Worm (Caenorhabditis elegans) whole organism, mixed stage, embryonic: ENCODE results near the gene elpc-4.

Source experiments
- M03D4.4 ChIP-seq: sonication (generic microtip); optimal IDR thresholded peaks from 2 replicates; lab custom pipeline; 2017; ENCODE audit warnings: mild to moderate bottlenecking, missing genetic modification characterization, missing compliant biosample characterization
- bed-3 ChIP-seq: fragments of 200-800 bp; sonication (Bioruptor generic); optimal IDR thresholded peaks from 3 replicates; lab custom pipeline; 2018; ENCODE audit warnings: mild to moderate bottlenecking, missing genetic modification characterization, moderate library complexity, missing compliant biosample characterization
- ceh-39 ChIP-seq: fragments of 150-350 bp; optimal IDR thresholded peaks from 2 replicates; lab custom pipeline; 2014; ENCODE audit warnings: missing biosample characterization, missing genetic modification characterization
- ceh-43 ChIP-seq: fragments of 200-800 bp; sonication (Bioruptor generic); optimal IDR thresholded peaks from 2 replicates; lab custom pipeline; 2018; ENCODE audit warnings: mild to moderate bottlenecking, missing genetic modification characterization, moderate library complexity, missing compliant biosample characterization
- ceh-83 ChIP-seq: fragments of 200-800 bp; sonication (Bioruptor generic); optimal IDR thresholded peaks from 2 replicates; lab custom pipeline; 2018; ENCODE audit warnings: mild to moderate bottlenecking, missing genetic modification characterization, missing compliant biosample characterization
- ces-1 ChIP-seq: fragments of 150-350 bp; optimal IDR thresholded peaks from 2 replicates; lab custom pipeline; 2014; ENCODE audit warnings: missing biosample characterization, missing genetic modification reagents, missing genetic modification characterization
- drap-1 ChIP-seq: fragments of 200-800 bp; sonication (Bioruptor generic); optimal IDR thresholded peaks from 3 replicates; lab custom pipeline; 2018; ENCODE audit warnings: mild to moderate bottlenecking, missing genetic modification characterization, missing compliant biosample characterization
- elt-1 ChIP-seq: sonication (generic microtip); optimal IDR thresholded peaks from 2 replicates; lab custom pipeline; 2017; ENCODE audit warnings: missing genetic modification characterization, mild to moderate bottlenecking, missing compliant biosample characterization, antibody characterized with exemption, moderate library complexity, borderline replicate concordance; ENCODE audit not compliant: insufficient read depth
- flh-1 ChIP-seq: fragments of 200-800 bp; sonication (Bioruptor generic); optimal IDR thresholded peaks from 2 replicates; lab custom pipeline; 2018; ENCODE audit warnings: mild to moderate bottlenecking, missing genetic modification characterization, moderate library complexity, missing compliant biosample characterization
- ham-2 ChIP-seq: fragments of 200-800 bp; sonication (Bioruptor generic); optimal IDR thresholded peaks from 2 replicates; lab custom pipeline; 2018; ENCODE audit warnings: mild to moderate bottlenecking, missing genetic modification characterization, missing compliant biosample characterization
- hlh-1 ChIP-seq: fragments of 150-350 bp; optimal IDR thresholded peaks from 2 replicates; lab custom pipeline; 2014; ENCODE audit warnings: missing biosample characterization, missing genetic modification reagents, missing genetic modification characterization
- lin-13 ChIP-seq: fragments of 150-350 bp; optimal IDR thresholded peaks from 2 replicates; lab custom pipeline; 2014; ENCODE audit warnings: missing biosample characterization, missing genetic modification characterization
- lin-32 ChIP-seq: fragments of 200-800 bp; sonication (Bioruptor generic); optimal IDR thresholded peaks from 2 replicates; lab custom pipeline; 2018; ENCODE audit warnings: mild to moderate bottlenecking, missing genetic modification characterization, missing compliant biosample characterization
- lsy-2 ChIP-seq: fragments of 150-350 bp; optimal IDR thresholded peaks from 2 replicates; lab custom pipeline; 2014; ENCODE audit warnings: missing biosample characterization, missing genetic modification characterization
- mab-5 ChIP-seq: fragments of 150-350 bp; optimal IDR thresholded peaks from 2 replicates; lab custom pipeline; 2014; ENCODE audit warnings: missing biosample characterization, missing genetic modification characterization
- mep-1 ChIP-seq: fragments of 150-350 bp; optimal IDR thresholded peaks from 2 replicates; lab custom pipeline; 2017; ENCODE audit warnings: missing biosample characterization, missing genetic modification reagents, missing genetic modification characterization, inconsistent platforms
- mls-2 ChIP-seq: sonication (generic microtip); optimal IDR thresholded peaks from 2 replicates; lab custom pipeline; 2016; ENCODE audit warnings: mild to moderate bottlenecking, missing genetic modification characterization, moderate library complexity, missing compliant biosample characterization
- nhr-2 ChIP-seq: fragments of 150-350 bp; optimal IDR thresholded peaks from 2 replicates; lab custom pipeline; 2014; ENCODE audit warnings: missing biosample characterization, missing genetic modification characterization
- nhr-237 ChIP-seq: fragments of 150-350 bp; optimal IDR thresholded peaks from 2 replicates; lab custom pipeline; 2014; ENCODE audit warnings: missing biosample characterization, missing genetic modification characterization
- nhr-28 ChIP-seq: fragments of 150-350 bp; optimal IDR thresholded peaks from 2 replicates; lab custom pipeline; 2014; ENCODE audit warnings: missing biosample characterization, missing genetic modification characterization
- pha-4 ChIP-seq: fragments of 150-350 bp; optimal IDR thresholded peaks from 2 replicates; lab custom pipeline; 2018; ENCODE audit warnings: missing biosample characterization, missing genetic modification reagents, missing genetic modification characterization
- sem-2 ChIP-seq: fragments of 200-800 bp; sonication (Bioruptor generic); optimal IDR thresholded peaks from 2 replicates; lab custom pipeline; 2018; ENCODE audit warnings: mild to moderate bottlenecking, missing genetic modification characterization, missing compliant biosample characterization
- sptf-1 ChIP-seq: sonication (generic microtip); optimal IDR thresholded peaks from 2 replicates; lab custom pipeline; 2017; ENCODE audit warnings: mild to moderate bottlenecking, missing genetic modification characterization, moderate library complexity, missing compliant biosample characterization
- tbx-8 ChIP-seq: fragments of 200-800 bp; sonication (Bioruptor generic); optimal IDR thresholded peaks from 2 replicates; lab custom pipeline; 2018; ENCODE audit warnings: mild to moderate bottlenecking, missing genetic modification characterization, moderate library complexity, missing compliant biosample characterization
- unc-120 ChIP-seq: sonication (generic microtip); optimal IDR thresholded peaks from 2 replicates; lab custom pipeline; 2017; ENCODE audit warnings: missing genetic modification characterization, missing compliant biosample characterization; ENCODE audit not compliant: poor library complexity, severe bottlenecking
- unc-39 ChIP-seq: fragments of 150-350 bp; optimal IDR thresholded peaks from 2 replicates; lab custom pipeline; 2014; ENCODE audit warnings: missing biosample characterization, missing genetic modification characterization
- unc-62 ChIP-seq: fragments of 150-350 bp; optimal IDR thresholded peaks from 2 replicates; lab custom pipeline; 2014; ENCODE audit warnings: missing biosample characterization, missing genetic modification reagents, missing genetic modification characterization
- ztf-11 ChIP-seq: fragments of 150-350 bp; optimal IDR thresholded peaks from 2 replicates; lab custom pipeline; 2014; ENCODE audit warnings: missing biosample characterization, missing genetic modification characterization

Gene elpc-4

DNA sequence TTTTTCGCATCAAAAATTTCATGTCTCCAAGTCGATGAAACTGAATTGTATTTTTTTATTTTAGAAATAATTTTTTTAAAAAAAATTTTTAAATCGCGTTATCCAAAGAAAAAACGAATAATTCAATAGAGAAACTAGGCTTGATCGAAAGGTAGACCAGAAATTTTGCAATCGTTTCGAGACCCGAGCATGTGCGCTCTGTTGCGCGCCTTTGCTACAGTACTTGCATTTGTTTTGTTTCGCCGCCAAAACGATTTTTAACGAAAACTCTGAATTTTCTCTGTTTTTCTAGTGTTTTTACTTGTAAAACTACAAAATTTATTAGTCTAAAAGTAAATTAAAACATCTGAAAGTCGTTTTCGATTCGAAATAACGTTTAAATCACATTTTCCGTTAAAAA is 44.5 kb downstream of the elpc-4 start:
- TF ChIP-seq nhr-28, result no peak
- no peak for TF ChIP-seq elt-1
- TF ChIP-seq nhr-2, result no peak
- no peak for TF ChIP-seq mls-2 (tag; lab: Kevin White, UChicago)
- TF ChIP-seq unc-62 (GFP tag; lab: Kevin White, UChicago), result no peak
- no peak for TF ChIP-seq sem-2 (GFP tag; lab: Kevin White, UChicago)
- TF ChIP-seq lin-32 (GFP tag; lab: Kevin White, UChicago), result no peak
- no peak for TF ChIP-seq mab-5 (tag; lab: Kevin White, UChicago)
- no peak for TF ChIP-seq lsy-2
- TF ChIP-seq mep-1 (tag; lab: Kevin White, UChicago), result no peak

DNA sequence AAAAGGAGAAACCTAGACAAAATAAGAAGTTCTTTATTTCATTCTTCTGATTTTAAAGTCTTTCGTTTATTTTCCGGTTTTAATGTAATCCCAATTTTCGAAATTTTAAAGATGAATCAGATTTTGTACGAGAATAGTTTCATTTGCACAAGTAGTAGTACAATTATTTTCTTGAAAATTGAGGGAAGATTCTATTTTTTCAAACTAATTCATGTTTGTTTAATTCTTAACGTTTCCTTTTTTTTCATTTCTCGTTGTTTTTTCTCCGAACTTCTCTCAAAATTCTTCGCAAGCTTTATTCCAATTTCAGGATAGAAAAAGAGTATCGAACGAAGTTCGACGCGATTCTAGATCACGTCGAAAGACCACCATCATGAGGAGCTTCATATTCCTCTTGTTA is 45.6 kb downstream of the elpc-4 start, which contains the start of gene sax-7:
sax-7 (plus strand) TSS at position 301 of the 400 bp plus-strand sequence.
- TF ChIP-seq tbx-8 (GFP tag; lab: Kevin White, UChicago), result no peak
- no peak for TF ChIP-seq nhr-237
- no peak for TF ChIP-seq elt-1
- TF ChIP-seq sptf-1, result no peak
- TF ChIP-seq mep-1 (tag; lab: Kevin White, UChicago), result no peak
- no peak for TF ChIP-seq ceh-43
- no peak for TF ChIP-seq ces-1
- TF ChIP-seq drap-1 (GFP tag; lab: Kevin White, UChicago), result no peak
- TF ChIP-seq sem-2 (GFP tag; lab: Kevin White, UChicago), result no peak
- no peak for TF ChIP-seq mab-5 (tag; lab: Kevin White, UChicago)
- no peak for TF ChIP-seq flh-1 (GFP tag; lab: Kevin White, UChicago)

- TF ChIP-seq drap-1 (GFP tag; lab: Kevin White, UChicago) (peak; percentile 15), lsy-2 (peak; percentile 24), ztf-11 (tag; lab: Kevin White, UChicago) (peak; percentile 34), ceh-83 (GFP tag; lab: Kevin White, UChicago) (no peak), ces-1 (peak; percentile 48), ceh-39 (no peak), mls-2 (tag; lab: Kevin White, UChicago) (peak; percentile 58), sem-2 (GFP tag; lab: Kevin White, UChicago) (no peak), ham-2 (GFP tag; lab: Kevin White, UChicago) (peak; percentile 29), sptf-1 (peak; percentile 71), unc-62 (GFP tag; lab: Kevin White, UChicago) (peak; percentile 8), hlh-1 (no peak), unc-120 (tag; lab: Kevin White, UChicago) (peak; percentile 77), M03D4.4 (tag; lab: Kevin White, UChicago) (peak; percentile 36), pha-4 (tag; lab: Kevin White, UChicago) (peak; percentile 19), mep-1 (tag; lab: Kevin White, UChicago) (peak; percentile 30), bed-3 (GFP tag; lab: Kevin White, UChicago) (no peak)
Observed at ce11 chrIV:8066598-8066997, 49.8 kb downstream of the elpc-4 start.

DNA sequence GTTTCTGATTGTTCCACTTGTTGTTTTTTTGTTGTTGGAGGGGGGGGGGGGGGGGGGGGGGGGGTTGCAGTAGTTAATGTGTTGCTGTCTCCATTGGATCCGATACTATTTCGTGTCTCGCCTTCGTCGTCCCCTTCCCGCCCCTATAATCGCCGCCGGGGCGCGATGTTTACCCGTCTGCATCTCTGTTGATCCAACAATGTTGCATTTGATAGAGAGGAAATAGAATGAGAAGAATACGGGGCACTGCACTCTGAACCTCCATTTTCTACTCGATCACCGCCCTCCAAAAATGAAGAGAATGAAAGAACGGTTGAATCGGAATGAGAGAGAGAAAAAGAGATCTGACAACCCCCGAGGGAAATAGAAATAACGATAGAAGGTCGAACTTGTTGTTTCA is 51.0 kb downstream of the elpc-4 start:
- no peak for TF ChIP-seq unc-39 (tag; lab: Kevin White, UChicago)
- peak; percentile 34 for TF ChIP-seq mls-2 (tag; lab: Kevin White, UChicago)
- no peak for TF ChIP-seq lin-13 (tag; lab: Kevin White, UChicago)
- TF ChIP-seq, all 35 proteins: peak for 1
